Worm (Caenorhabditis elegans) whole organism, young adult: Measurements from ENCODE around the gene zak-1.

ENCODE experiments used
- B0035.1 ChIP-seq: sonication (generic microtip); optimal IDR thresholded peaks from 2 replicates; lab custom pipeline; 2016; ENCODE audit warnings: missing genetic modification characterization, mild to moderate bottlenecking, missing compliant biosample characterization, missing genotype, missing genetic modification reagents
- C17E4.6 ChIP-seq: fragments of 200-800 bp; sonication (Bioruptor generic); IDR thresholded peaks from 2 replicates; pipeline ENCODE4 v1.3.6; 2022; ENCODE audit warnings: missing genetic modification reagents, missing genetic modification characterization, missing compliant biosample characterization
- D2030.7 ChIP-seq: fragments of 200-800 bp; sonication (Bioruptor generic); IDR thresholded peaks from 2 replicates; pipeline ENCODE4 v1.3.6; 2022; ENCODE audit warnings: missing genetic modification reagents, missing genetic modification characterization, missing compliant biosample characterization
- F22D6.2 ChIP-seq: sonication (generic microtip); optimal IDR thresholded peaks from 2 replicates; lab custom pipeline; 2016; ENCODE audit warnings: mild to moderate bottlenecking, missing genetic modification characterization, missing compliant biosample characterization
- F37B4.10 ChIP-seq: fragments of 200-800 bp; sonication (Bioruptor generic); IDR thresholded peaks from 2 replicates; pipeline ENCODE4 v1.3.6; 2022; ENCODE audit warnings: missing genetic modification characterization, missing compliant biosample characterization
- F49E8.2 ChIP-seq: sonication (generic microtip); optimal IDR thresholded peaks from 3 replicates; lab custom pipeline; 2017; ENCODE audit warnings: missing genetic modification characterization, mild to moderate bottlenecking, missing compliant biosample characterization, antibody characterized with exemption, moderate library complexity; ENCODE audit not compliant: insufficient read depth
- F52B5.7 ChIP-seq: sonication (generic microtip); optimal IDR thresholded peaks from 2 replicates; lab custom pipeline; 2016; ENCODE audit warnings: mild to moderate bottlenecking, missing genetic modification characterization, missing compliant biosample characterization
- F55B11.4 ChIP-seq: sonication (generic microtip); optimal IDR thresholded peaks from 2 replicates; lab custom pipeline; 2016; ENCODE audit warnings: missing compliant biosample characterization, missing genetic modification characterization, borderline replicate concordance; ENCODE audit not compliant: insufficient read depth
- F57A8.1 ChIP-seq: fragments of 200-800 bp; sonication (Bioruptor generic); optimal IDR thresholded peaks from 2 replicates; lab custom pipeline; 2018; ENCODE audit warnings: mild to moderate bottlenecking, missing genetic modification characterization, moderate library complexity, missing compliant biosample characterization
- K11D2.4 ChIP-seq: fragments of 200-800 bp; sonication (Bioruptor generic); IDR thresholded peaks from 2 replicates; pipeline ENCODE4 v1.3.6; 2022; ENCODE audit warnings: missing genetic modification reagents, missing genetic modification characterization, missing compliant biosample characterization
- Y53G8AR.9 ChIP-seq: fragments of 200-800 bp; sonication (Bioruptor generic); conservative IDR thresholded peaks from 2 replicates; pipeline ENCODE4 v1.3.6; 2022; ENCODE audit warnings: missing genetic modification reagents, missing genetic modification characterization, missing compliant biosample characterization
- Y95B8A.8 ChIP-seq: fragments of 200-800 bp; sonication (Bioruptor generic); IDR thresholded peaks from 2 replicates; pipeline ENCODE4 v1.3.6; 2022; ENCODE audit warnings: missing genetic modification reagents, missing genetic modification characterization, missing compliant biosample characterization
- attf-5 ChIP-seq: fragments of 200-800 bp; sonication (Bioruptor generic); optimal IDR thresholded peaks from 2 replicates; lab custom pipeline; 2018; ENCODE audit warnings: mild to moderate bottlenecking, missing genetic modification characterization, missing compliant biosample characterization
- bed-1 ChIP-seq: fragments of 200-800 bp; sonication (Bioruptor generic); IDR thresholded peaks from 2 replicates; pipeline ENCODE4 v1.3.6; 2022; ENCODE audit warnings: missing genetic modification reagents, missing genetic modification characterization, missing compliant biosample characterization
- cebp-1 ChIP-seq, 2 experiments: fragments of 200-800 bp in 1 of 2; sonication (Bioruptor generic) in 1 of 2; sonication (generic microtip) in 1 of 2; IDR thresholded peaks in 1 of 2; optimal IDR thresholded peaks in 1 of 2; 2 replicates each; pipeline versions ENCODE4 v1.3.6 to Lab custom; 2017 to 2022; ENCODE audit warnings: missing compliant biosample characterization in 2 of 2, missing genetic modification characterization in 2 of 2, mild to moderate bottlenecking in 1 of 2, missing genetic modification reagents in 1 of 2, moderate library complexity in 1 of 2
- cebp-2 ChIP-seq: fragments of 200-800 bp; sonication (Bioruptor generic); IDR thresholded peaks from 2 replicates; pipeline ENCODE4 v1.3.6; 2022; ENCODE audit warnings: missing genetic modification characterization, missing compliant biosample characterization
- ceh-100 ChIP-seq: fragments of 200-800 bp; sonication (Bioruptor generic); IDR thresholded peaks from 2 replicates; pipeline ENCODE4 v1.3.6; 2022; ENCODE audit warnings: missing genetic modification reagents, missing genetic modification characterization, missing compliant biosample characterization
- ceh-79 ChIP-seq: sonication (generic microtip); optimal IDR thresholded peaks from 2 replicates; lab custom pipeline; 2017; ENCODE audit warnings: mild to moderate bottlenecking, missing genetic modification characterization, missing compliant biosample characterization
- dox-1 ChIP-seq: fragments of 200-800 bp; sonication (Bioruptor generic); IDR thresholded peaks from 2 replicates; pipeline ENCODE4 v1.3.6; 2022; ENCODE audit warnings: missing genetic modification reagents, missing genetic modification characterization, missing compliant biosample characterization
- egl-18 ChIP-seq: fragments of 200-800 bp; sonication (Bioruptor generic); IDR thresholded peaks from 2 replicates; pipeline ENCODE4 v1.3.6; 2022; ENCODE audit warnings: missing genetic modification reagents, missing genetic modification characterization, missing compliant biosample characterization
- ekl-4 ChIP-seq: fragments of 200-800 bp; sonication (Bioruptor generic); IDR thresholded peaks from 2 replicates; pipeline ENCODE4 v1.3.6; 2022; ENCODE audit warnings: missing genetic modification reagents, missing genetic modification characterization, missing compliant biosample characterization
- ets-4 ChIP-seq: fragments of 200-800 bp; sonication (Bioruptor generic); optimal IDR thresholded peaks from 2 replicates; lab custom pipeline; 2018; ENCODE audit warnings: mild to moderate bottlenecking, missing genetic modification characterization, missing compliant biosample characterization
- fkh-3 ChIP-seq: sonication (generic microtip); optimal IDR thresholded peaks from 2 replicates; lab custom pipeline; 2016; ENCODE audit warnings: mild to moderate bottlenecking, missing genetic modification characterization, missing compliant biosample characterization
- hlh-26 ChIP-seq: fragments of 200-800 bp; sonication (Bioruptor generic); conservative IDR thresholded peaks from 2 replicates; pipeline ENCODE4 v1.3.6; 2022; ENCODE audit warnings: missing genetic modification reagents, missing genetic modification characterization, missing compliant biosample characterization
- hmg-1.2 ChIP-seq: fragments of 200-800 bp; sonication (Bioruptor generic); IDR thresholded peaks from 2 replicates; pipeline ENCODE4 v1.3.6; 2022; ENCODE audit warnings: missing genetic modification reagents, missing genetic modification characterization, missing compliant biosample characterization
- hsf-1 ChIP-seq: fragments of 200-800 bp; sonication (Bioruptor generic); IDR thresholded peaks from 2 replicates; pipeline ENCODE4 v1.3.6; 2022; ENCODE audit warnings: missing genetic modification reagents, missing genetic modification characterization, missing compliant biosample characterization
- lag-1 ChIP-seq: fragments of 200-800 bp; sonication (Bioruptor generic); IDR thresholded peaks from 2 replicates; pipeline ENCODE4 v1.3.6; 2022; ENCODE audit warnings: missing genetic modification reagents, missing genetic modification characterization, missing compliant biosample characterization
- lin-40 ChIP-seq: sonication (generic microtip); optimal IDR thresholded peaks from 2 replicates; lab custom pipeline; 2016; ENCODE audit warnings: missing genetic modification characterization, mild to moderate bottlenecking, missing compliant biosample characterization, missing genotype, missing genetic modification reagents
- lsl-1 ChIP-seq: fragments of 200-800 bp; sonication (Bioruptor generic); optimal IDR thresholded peaks from 2 replicates; lab custom pipeline; 2018; ENCODE audit warnings: mild to moderate bottlenecking, missing genetic modification characterization, moderate library complexity, missing compliant biosample characterization
- madf-3 ChIP-seq: fragments of 200-800 bp; sonication (Bioruptor generic); IDR thresholded peaks from 2 replicates; pipeline ENCODE4 v1.3.6; 2022; ENCODE audit warnings: missing genetic modification reagents, missing genetic modification characterization, missing compliant biosample characterization
- madf-6 ChIP-seq: fragments of 200-800 bp; sonication (Bioruptor generic); IDR thresholded peaks from 2 replicates; pipeline ENCODE4 v1.3.6; 2022; ENCODE audit warnings: missing genetic modification reagents, missing genetic modification characterization, missing compliant biosample characterization
- mcd-1 ChIP-seq: fragments of 200-800 bp; sonication (Bioruptor generic); IDR thresholded peaks from 2 replicates; pipeline ENCODE4 v1.3.6; 2022; ENCODE audit warnings: missing genetic modification reagents, missing genetic modification characterization, missing compliant biosample characterization
- mel-28 ChIP-seq: sonication (generic microtip); optimal IDR thresholded peaks from 2 replicates; lab custom pipeline; 2016; ENCODE audit warnings: borderline replicate concordance, mild to moderate bottlenecking, missing genetic modification characterization, missing compliant biosample characterization
- mxl-1 ChIP-seq: sonication (generic microtip); optimal IDR thresholded peaks from 2 replicates; lab custom pipeline; 2016; ENCODE audit warnings: missing genetic modification characterization, missing compliant biosample characterization
- nfyb-1 ChIP-seq: fragments of 200-800 bp; sonication (Bioruptor generic); IDR thresholded peaks from 2 replicates; pipeline ENCODE4 v1.3.6; 2022; ENCODE audit warnings: missing genetic modification reagents, missing genetic modification characterization, missing compliant biosample characterization
- nhr-27 ChIP-seq: fragments of 200-800 bp; sonication (Bioruptor generic); optimal IDR thresholded peaks from 2 replicates; lab custom pipeline; 2018; ENCODE audit warnings: mild to moderate bottlenecking, missing genetic modification characterization, moderate library complexity, missing compliant biosample characterization
- nhr-90 ChIP-seq: sonication (generic microtip); optimal IDR thresholded peaks from 2 replicates; lab custom pipeline; 2016; ENCODE audit warnings: missing genotype, mild to moderate bottlenecking, missing genetic modification characterization, missing compliant biosample characterization
- pbrm-1 ChIP-seq: fragments of 200-800 bp; sonication (Bioruptor generic); IDR thresholded peaks from 2 replicates; pipeline ENCODE4 v1.3.6; 2022; ENCODE audit warnings: missing genetic modification reagents, missing genetic modification characterization, missing compliant biosample characterization
- pha-4 ChIP-seq: fragments of 150-350 bp; sonication (generic microtip); optimal IDR thresholded peaks from 2 replicates; lab custom pipeline; 2014; ENCODE audit warnings: missing biosample characterization, missing genetic modification reagents, missing genetic modification characterization
- rcor-1 ChIP-seq: fragments of 200-800 bp; sonication (Bioruptor generic); IDR thresholded peaks from 2 replicates; pipeline ENCODE4 v1.3.6; 2022; ENCODE audit warnings: missing genetic modification reagents, missing genetic modification characterization, missing compliant biosample characterization
- rec-8 ChIP-seq, 2 experiments: sonication (generic microtip); optimal IDR thresholded peaks; 2 replicates each; lab custom pipeline; 2016; ENCODE audit warnings: mild to moderate bottlenecking in 2 of 2, missing genetic modification characterization in 2 of 2, missing genetic modification reagents in 2 of 2, missing genotype in 2 of 2, missing biosample characterization in 1 of 2, missing compliant biosample characterization in 1 of 2, moderate library complexity in 1 of 2
- sea-2 ChIP-seq: fragments of 200-800 bp; sonication (Bioruptor generic); IDR thresholded peaks from 2 replicates; pipeline ENCODE4 v1.3.6; 2022; ENCODE audit warnings: missing genetic modification characterization, missing compliant biosample characterization
- snpc-1.1 ChIP-seq: sonication (generic microtip); optimal IDR thresholded peaks from 2 replicates; lab custom pipeline; 2017; ENCODE audit warnings: missing genetic modification characterization, mild to moderate bottlenecking, missing compliant biosample characterization, antibody characterized with exemption, moderate library complexity, missing genotype, missing genetic modification reagents; ENCODE audit not compliant: insufficient read depth
- sptf-2 ChIP-seq: fragments of 200-800 bp; sonication (Bioruptor generic); optimal IDR thresholded peaks from 2 replicates; lab custom pipeline; 2018; ENCODE audit warnings: mild to moderate bottlenecking, missing genetic modification characterization, missing compliant biosample characterization
- tbp1 ChIP-seq: fragments of 200-800 bp; sonication (Bioruptor generic); optimal IDR thresholded peaks from 2 replicates; lab custom pipeline; 2018; ENCODE audit warnings: mild to moderate bottlenecking, missing genetic modification characterization, missing compliant biosample characterization
- tbx-9 ChIP-seq: sonication (generic microtip); optimal IDR thresholded peaks from 2 replicates; lab custom pipeline; 2016; ENCODE audit warnings: borderline replicate concordance, missing genetic modification characterization, inconsistent platforms, missing compliant biosample characterization
- unc-62 ChIP-seq: fragments of 150-350 bp; optimal IDR thresholded peaks from 2 replicates; lab custom pipeline; 2014; ENCODE audit warnings: missing biosample characterization, missing genetic modification reagents, missing genetic modification characterization
- ztf-6 ChIP-seq: fragments of 200-800 bp; sonication (Bioruptor generic); IDR thresholded peaks from 2 replicates; pipeline ENCODE4 v1.3.6; 2022; ENCODE audit warnings: missing genetic modification reagents, missing genetic modification characterization, missing compliant biosample characterization

The zak-1 gene

ce11 chrIII:6897587-6898064, 41.0 kb upstream of the zak-1 start, which contains the start of gene T07E3.4 (continued):
- TF ChIP-seq ets-4 (GFP tag; lab: Kevin White, UChicago) (no peak), mxl-1 (tag; lab: Kevin White, UChicago) (no peak), rec-8 (tag; optimal IDR thresholded peaks at IDR 0.05; lab: Kevin White, UChicago) (no peak), Y53G8AR.9 (GFP tag; lab: Robert Waterston, UW) (no peak), madf-6 (GFP tag; lab: Robert Waterston, UW) (no peak), nfyb-1 (peak; percentile 33; the same call in 1 of the 2 replicates), egl-18 (GFP tag; lab: Robert Waterston, UW) (no peak), cebp-2 (no peak), F57A8.1 (no peak), unc-62 (GFP tag; lab: Kevin White, UChicago) (no peak), tbp1 (GFP tag; lab: Kevin White, UChicago) (no peak), F22D6.2 (no peak), F49E8.2 (tag; lab: Kevin White, UChicago) (no peak), sptf-2 (GFP tag; lab: Kevin White, UChicago) (no peak), fkh-3 (no peak), nhr-90 (no peak), hmg-1.2 (GFP tag; lab: Robert Waterston, UW) (peak; percentile 78), C17E4.6 (GFP tag; lab: Robert Waterston, UW) (no peak), D2030.7 (GFP tag; lab: Robert Waterston, UW) (no peak), pha-4 (tag; lab: Kevin White, UChicago) (peak; percentile 45), hlh-26 (GFP tag; lab: Robert Waterston, UW) (no peak), tbx-9 (tag; lab: Kevin White, UChicago) (no peak), F55B11.4 (no peak), nhr-27 (tag; lab: Kevin White, UChicago) (no peak), pbrm-1 (GFP tag; lab: Robert Waterston, UW) (no peak), ztf-6 (GFP tag; lab: Robert Waterston, UW) (no peak), hsf-1 (GFP tag; lab: Robert Waterston, UW) (no peak), snpc-1.1 (tag; lab: Kevin White, UChicago) (no peak), madf-3 (no peak), Y95B8A.8 (GFP tag; lab: Robert Waterston, UW) (no peak), F52B5.7 (tag; lab: Kevin White, UChicago) (no peak), mel-28 (tag; lab: Kevin White, UChicago) (no peak), B0035.1 (no peak), dox-1 (no peak), cebp-1 (GFP tag; IDR thresholded peaks at IDR 0.05; lab: Robert Waterston, UW) (no peak), cebp-1 (tag; optimal IDR thresholded peaks at IDR 0.05; lab: Kevin White, UChicago) (peak; percentile 68), attf-5 (GFP tag; lab: Kevin White, UChicago) (no peak), lag-1 (GFP tag; lab: Robert Waterston, UW) (no peak), F37B4.10 (GFP tag; lab: Robert Waterston, UW) (no peak), sea-2 (no peak), mcd-1 (peak; percentile 36; the same call in 1 of the 2 replicates), lin-40 (tag; lab: Kevin White, UChicago) (peak; percentile 80), bed-1 (GFP tag; lab: Robert Waterston, UW) (no peak), K11D2.4 (GFP tag; lab: Robert Waterston, UW) (0 out of 2 replicates have a peak, but pooled peaks have one; percentile 65), lsl-1 (GFP tag; lab: Kevin White, UChicago) (no peak), ekl-4 (GFP tag; lab: Robert Waterston, UW) (no peak), ceh-100 (GFP tag; lab: Robert Waterston, UW) (no peak), ceh-79 (tag; lab: Kevin White, UChicago) (no peak), rcor-1 (no peak)
